Fruit fly (Drosophila melanogaster) whole organism: ENCODE measurements around the gene Tk.

ENCODE experiments used
- Dll ChIP-seq: fragments of >200 bp; optimal IDR thresholded peaks from 2 replicates; lab custom pipeline; 2017
- pan ChIP-seq: fragments of >200 bp; optimal IDR thresholded peaks from 2 replicates; lab custom pipeline; 2017

- no peak for TF ChIP-seq pan (lab: Kevin White, UChicago)
- no peak for TF ChIP-seq Dll (lab: Kevin White, UChicago)
These were observed 27.6 kb upstream of the Tk start, which contains the start of gene ssp5 for dm6 chr3R:12032842-12033241.
